Worm (Caenorhabditis elegans) whole organism, late embryonic: Measurements from ENCODE around the gene ZC155.2.

Experiments used
- C08G9.2 ChIP-seq: sonication (generic microtip); optimal IDR thresholded peaks from 2 replicates; lab custom pipeline; 2016; ENCODE audit warnings: mild to moderate bottlenecking, missing genetic modification characterization, moderate library complexity, missing compliant biosample characterization
- ceh-6 ChIP-seq: fragments of 200-800 bp; sonication (Bioruptor generic); optimal IDR thresholded peaks from 2 replicates; lab custom pipeline; 2018; ENCODE audit warnings: mild to moderate bottlenecking, missing genetic modification characterization, missing compliant biosample characterization
- dve-1 ChIP-seq: sonication (generic microtip); optimal IDR thresholded peaks from 2 replicates; lab custom pipeline; 2017; ENCODE audit warnings: antibody characterized with exemption, mild to moderate bottlenecking, missing genetic modification characterization, missing compliant biosample characterization
- pqm-1 ChIP-seq: sonication (generic microtip); optimal IDR thresholded peaks from 2 replicates; lab custom pipeline; 2016; ENCODE audit warnings: missing genetic modification characterization, missing compliant biosample characterization
- unc-86 ChIP-seq: sonication (generic microtip); optimal IDR thresholded peaks from 2 replicates; lab custom pipeline; 2016; ENCODE audit warnings: missing genetic modification characterization, missing compliant biosample characterization

- TF ChIP-seq pqm-1 = no peak
- no peak for TF ChIP-seq C08G9.2 (tag; lab: Kevin White, UChicago)
- no peak for TF ChIP-seq unc-86 (tag; lab: Kevin White, UChicago)
- no peak for TF ChIP-seq ceh-6 (GFP tag; lab: Kevin White, UChicago)
- TF ChIP-seq dve-1 (tag; lab: Kevin White, UChicago) = no peak
Observed at ce11 chrIII:5195690-5196089, 23.1 kb upstream of the ZC155.2 start, which contains the start of gene moc-6.
